Worm (Caenorhabditis elegans) whole organism, early embryonic: Measurements from ENCODE around the gene C56C10.4.
A peak's percentile ranks its signal among the peaks of the same experiment; 100 is the strongest.

Experiments used
- B0310.2 ChIP-seq: sonication (generic microtip); optimal IDR thresholded peaks from 2 replicates; lab custom pipeline; 2016; ENCODE audit warnings: mild to moderate bottlenecking, missing genetic modification characterization, missing compliant biosample characterization
- F13C5.2 ChIP-seq: sonication (generic microtip); optimal IDR thresholded peaks from 2 replicates; lab custom pipeline; 2017; ENCODE audit warnings: mild to moderate bottlenecking, missing genetic modification characterization, inconsistent platforms, missing compliant biosample characterization
- aly-1 ChIP-seq: sonication (generic microtip); optimal IDR thresholded peaks from 2 replicates; lab custom pipeline; 2016; ENCODE audit warnings: missing genetic modification characterization, missing compliant biosample characterization
- ama-1 ChIP-seq: fragments of 150-350 bp; optimal IDR thresholded peaks from 2 replicates; lab custom pipeline; 2014
- ceh-13 ChIP-seq: fragments of 200-800 bp; sonication (Bioruptor generic); optimal IDR thresholded peaks from 2 replicates; lab custom pipeline; 2018; ENCODE audit warnings: mild to moderate bottlenecking, missing genetic modification characterization, missing compliant biosample characterization
- ceh-36 ChIP-seq: sonication (generic microtip); optimal IDR thresholded peaks from 2 replicates; lab custom pipeline; 2016; ENCODE audit warnings: missing genetic modification characterization, inconsistent platforms, missing compliant biosample characterization
- ets-7 ChIP-seq: sonication (generic microtip); optimal IDR thresholded peaks from 2 replicates; lab custom pipeline; 2016; ENCODE audit warnings: missing genotype, missing genetic modification characterization, missing compliant biosample characterization
- flt-1 ChIP-seq: fragments of 200-800 bp; sonication (Bioruptor generic); IDR thresholded peaks from 2 replicates; pipeline ENCODE4 v1.3.6; 2022; ENCODE audit warnings: missing genetic modification characterization, missing compliant biosample characterization
- hmbx-1 ChIP-seq: sonication (generic microtip); optimal IDR thresholded peaks from 2 replicates; lab custom pipeline; 2016; ENCODE audit warnings: mild to moderate bottlenecking, missing genetic modification characterization, missing compliant biosample characterization
- hmg-4 ChIP-seq: fragments of 200-800 bp; sonication (Bioruptor generic); optimal IDR thresholded peaks from 2 replicates; lab custom pipeline; 2018; ENCODE audit warnings: mild to moderate bottlenecking, missing genetic modification characterization, missing compliant biosample characterization
- hnd-1 ChIP-seq: sonication (generic microtip); optimal IDR thresholded peaks from 2 replicates; lab custom pipeline; 2016; ENCODE audit warnings: missing genetic modification characterization, missing compliant biosample characterization
- pes-1 ChIP-seq: fragments of 200-800 bp; sonication (Bioruptor generic); IDR thresholded peaks from 2 replicates; pipeline ENCODE4 v1.3.6; 2022; ENCODE audit warnings: missing genetic modification reagents, missing genetic modification characterization, missing compliant biosample characterization
- scrt-1 ChIP-seq: fragments of 200-800 bp; sonication (Bioruptor generic); IDR thresholded peaks from 2 replicates; pipeline ENCODE4 v1.3.6; 2022; ENCODE audit warnings: missing genetic modification characterization, missing compliant biosample characterization
- sea-1 ChIP-seq: fragments of 200-800 bp; sonication (Bioruptor generic); conservative IDR thresholded peaks from 2 replicates; pipeline ENCODE4 v1.3.6; 2022; ENCODE audit warnings: missing genetic modification characterization, missing compliant biosample characterization
- tbx-11 ChIP-seq: fragments of 200-800 bp; sonication (Bioruptor generic); IDR thresholded peaks from 2 replicates; pipeline ENCODE4 v1.3.6; 2022; ENCODE audit warnings: missing genetic modification characterization, missing compliant biosample characterization
- tbx-37 ChIP-seq: fragments of 200-800 bp; sonication (Bioruptor generic); conservative IDR thresholded peaks from 2 replicates; pipeline ENCODE4 v1.3.6; 2022; ENCODE audit warnings: missing genetic modification reagents, missing genetic modification characterization, missing compliant biosample characterization
- tra-4 ChIP-seq: sonication (generic microtip); optimal IDR thresholded peaks from 2 replicates; lab custom pipeline; 2017; ENCODE audit warnings: missing genetic modification characterization, missing compliant biosample characterization

Gene C56C10.4

ce11 chrII:6578378-6578777, 4.5 kb upstream of the C56C10.4 start, which contains the start of gene sra-31:
TSS of gene sra-31 (minus strand) at chrII:6578478.
- no peak for TF ChIP-seq ceh-13 (GFP tag; lab: Kevin White, UChicago)
- no peak for TF ChIP-seq hnd-1
- no peak for TF ChIP-seq flt-1 (GFP tag; lab: Robert Waterston, UW)
- no peak for TF ChIP-seq B0310.2 (tag; lab: Kevin White, UChicago)
- no peak for TF ChIP-seq hmbx-1 (tag; lab: Kevin White, UChicago)
- TF ChIP-seq tra-4 (tag; lab: Kevin White, UChicago), result no peak
- TF ChIP-seq tbx-11 (GFP tag; lab: Robert Waterston, UW), result no peak
- no peak for TF ChIP-seq ceh-36 (tag; lab: Kevin White, UChicago)
- no peak for TF ChIP-seq scrt-1 (GFP tag; lab: Robert Waterston, UW)
- TF ChIP-seq F13C5.2 (tag; lab: Kevin White, UChicago), result no peak
- no peak for TF ChIP-seq pes-1 (GFP tag; lab: Robert Waterston, UW)

ce11 chrII:6581236-6581635, 1.6 kb upstream of the C56C10.4 start, which contains the start of gene C56C10.6:
TSS of gene C56C10.6 (minus strand) at chrII:6581336.
- TF ChIP-seq hmbx-1 (tag; lab: Kevin White, UChicago) (no peak), pes-1 (GFP tag; lab: Robert Waterston, UW) (no peak), hnd-1 (no peak), F13C5.2 (tag; lab: Kevin White, UChicago) (no peak), tra-4 (tag; lab: Kevin White, UChicago) (no peak), tbx-11 (GFP tag; lab: Robert Waterston, UW) (no peak), ama-1 (no peak), flt-1 (GFP tag; lab: Robert Waterston, UW) (no peak), B0310.2 (tag; lab: Kevin White, UChicago) (no peak), scrt-1 (GFP tag; lab: Robert Waterston, UW) (no peak), aly-1 (tag; lab: Kevin White, UChicago) (no peak), hmg-4 (no peak), ceh-13 (GFP tag; lab: Kevin White, UChicago) (no peak), ceh-36 (tag; lab: Kevin White, UChicago) (no peak), sea-1 (no peak), ets-7 (tag; lab: Kevin White, UChicago) (no peak), tbx-37 (GFP tag; lab: Robert Waterston, UW) (no peak)

ce11 chrII:6587264-6587870, 4.5 kb downstream of the C56C10.4 start, which contains the start of gene C56C10.7:
TSS of gene C56C10.7 (minus strand) at chrII:6587575.
- TF ChIP-seq ets-7 (tag; lab: Kevin White, UChicago) (no peak), F13C5.2 (tag; lab: Kevin White, UChicago) (no peak), ama-1 (no peak), scrt-1 (GFP tag; lab: Robert Waterston, UW) (no peak), pes-1 (GFP tag; lab: Robert Waterston, UW) (no peak), ceh-36 (tag; lab: Kevin White, UChicago) (no peak), tbx-37 (GFP tag; lab: Robert Waterston, UW) (no peak), tbx-11 (GFP tag; lab: Robert Waterston, UW) (no peak), sea-1 (no peak), hnd-1 (no peak), aly-1 (tag; lab: Kevin White, UChicago) (no peak), flt-1 (GFP tag; lab: Robert Waterston, UW) (no peak), hmbx-1 (tag; lab: Kevin White, UChicago) (no peak)

- TF ChIP-seq hnd-1, result no peak
- TF ChIP-seq B0310.2 (tag; lab: Kevin White, UChicago), result no peak
- peak; percentile 1 for TF ChIP-seq hmg-4
- TF ChIP-seq ceh-36 (tag; lab: Kevin White, UChicago), result no peak
- TF ChIP-seq tra-4 (tag; lab: Kevin White, UChicago), result no peak
- TF ChIP-seq F13C5.2 (tag; lab: Kevin White, UChicago), result peak; percentile 72
- TF ChIP-seq flt-1 (GFP tag; lab: Robert Waterston, UW), result no peak
- TF ChIP-seq aly-1 (tag; lab: Kevin White, UChicago), result no peak
- TF ChIP-seq scrt-1 (GFP tag; lab: Robert Waterston, UW), result no peak
- no peak for TF ChIP-seq tbx-11 (GFP tag; lab: Robert Waterston, UW)
- no peak for TF ChIP-seq ama-1
- no peak for TF ChIP-seq sea-1
- no peak for TF ChIP-seq tbx-37 (GFP tag; lab: Robert Waterston, UW)
- peak; percentile 25 for TF ChIP-seq ets-7 (tag; lab: Kevin White, UChicago)
- TF ChIP-seq hmbx-1 (tag; lab: Kevin White, UChicago), result no peak
- no peak for TF ChIP-seq ceh-13 (GFP tag; lab: Kevin White, UChicago)
- no peak for TF ChIP-seq pes-1 (GFP tag; lab: Robert Waterston, UW)
Measured at ce11 chrII:6588605-6589292, 5.9 kb downstream of the C56C10.4 start, which contains the start of gene icd-1. TSS of gene icd-1 (minus strand) at chrII:6588655.

ce11 chrII:6589408-6589807, 6.5 kb downstream of the C56C10.4 start, which contains the start of gene vps-32.1:
TSS of gene vps-32.1 (plus strand) at chrII:6589708.
- TF ChIP-seq B0310.2 (tag; lab: Kevin White, UChicago), result no peak
- no peak for TF ChIP-seq ceh-13 (GFP tag; lab: Kevin White, UChicago)
- TF ChIP-seq aly-1 (tag; lab: Kevin White, UChicago), result no peak
- no peak for TF ChIP-seq ceh-36 (tag; lab: Kevin White, UChicago)
- TF ChIP-seq tra-4 (tag; lab: Kevin White, UChicago), result no peak
- TF ChIP-seq pes-1 (GFP tag; lab: Robert Waterston, UW), result no peak
- TF ChIP-seq tbx-37 (GFP tag; lab: Robert Waterston, UW), result no peak
- TF ChIP-seq flt-1 (GFP tag; lab: Robert Waterston, UW), result no peak
- no peak for TF ChIP-seq scrt-1 (GFP tag; lab: Robert Waterston, UW)
- TF ChIP-seq ets-7 (tag; lab: Kevin White, UChicago), result no peak
- TF ChIP-seq tbx-11 (GFP tag; lab: Robert Waterston, UW), result no peak
- TF ChIP-seq hnd-1, result no peak
- TF ChIP-seq sea-1, result no peak
- TF ChIP-seq ama-1, result no peak
- TF ChIP-seq F13C5.2 (tag; lab: Kevin White, UChicago), result no peak
- TF ChIP-seq hmg-4, result no peak

- TF ChIP-seq hnd-1, result no peak
- no peak for TF ChIP-seq ets-7 (tag; lab: Kevin White, UChicago)
- TF ChIP-seq ceh-36 (tag; lab: Kevin White, UChicago), result no peak
- TF ChIP-seq pes-1 (GFP tag; lab: Robert Waterston, UW), result no peak
- TF ChIP-seq B0310.2 (tag; lab: Kevin White, UChicago), result no peak
- no peak for TF ChIP-seq tra-4 (tag; lab: Kevin White, UChicago)
- TF ChIP-seq sea-1, result no peak
- TF ChIP-seq aly-1 (tag; lab: Kevin White, UChicago), result no peak
- TF ChIP-seq tbx-11 (GFP tag; lab: Robert Waterston, UW), result no peak
- no peak for TF ChIP-seq ceh-13 (GFP tag; lab: Kevin White, UChicago)
- no peak for TF ChIP-seq F13C5.2 (tag; lab: Kevin White, UChicago)
- TF ChIP-seq tbx-37 (GFP tag; lab: Robert Waterston, UW), result no peak
Measured at ce11 chrII:6591000-6591399, 8.1 kb downstream of the C56C10.4 start.
